Worm (Caenorhabditis elegans): ENCODE measurements around the gene sre-56.
"Not testable (repeated sequence)": the region's sequence is repeated elsewhere in the genome, so short reads cannot be mapped to it uniquely, and the experiment has no call there.

The sre-56 gene

DNA sequence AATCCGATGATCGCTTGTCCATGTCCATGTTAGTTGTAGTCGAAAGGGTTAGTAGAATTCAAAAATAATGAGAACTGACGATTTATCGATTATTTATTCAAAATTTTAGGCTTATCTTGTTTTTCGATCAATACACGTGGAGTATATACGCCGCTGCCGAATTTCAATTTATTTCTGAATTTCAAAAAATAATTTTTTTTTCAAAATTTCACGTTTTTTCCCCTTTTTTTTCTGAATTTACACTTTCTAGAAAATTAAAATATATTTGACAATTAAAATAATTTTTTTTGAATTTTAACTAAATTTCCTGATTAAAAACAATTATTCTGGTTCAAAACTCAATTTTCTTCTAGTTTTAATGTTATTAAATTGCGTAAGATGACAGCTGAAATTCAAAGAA, 21.9 kb upstream of the sre-56 start, which contains the start of gene C50E10.1:
Gene C50E10.1 (minus strand): TSS at position 101 of the 400 bp plus-strand sequence.
- TF ChIP-seq eor-1 (tag; optimal IDR thresholded peaks at IDR 0.05) (no peak), skn-1 (tag; optimal IDR thresholded peaks at IDR 0.05) (no peak), ztf-4 (tag; optimal IDR thresholded peaks at IDR 0.05) (no peak), tbx-2 (tag; optimal IDR thresholded peaks at IDR 0.05) (no peak), mml-1 (tag; optimal IDR thresholded peaks at IDR 0.05) (no peak), mdl-1 (tag; optimal IDR thresholded peaks at IDR 0.05) (no peak)

DNA sequence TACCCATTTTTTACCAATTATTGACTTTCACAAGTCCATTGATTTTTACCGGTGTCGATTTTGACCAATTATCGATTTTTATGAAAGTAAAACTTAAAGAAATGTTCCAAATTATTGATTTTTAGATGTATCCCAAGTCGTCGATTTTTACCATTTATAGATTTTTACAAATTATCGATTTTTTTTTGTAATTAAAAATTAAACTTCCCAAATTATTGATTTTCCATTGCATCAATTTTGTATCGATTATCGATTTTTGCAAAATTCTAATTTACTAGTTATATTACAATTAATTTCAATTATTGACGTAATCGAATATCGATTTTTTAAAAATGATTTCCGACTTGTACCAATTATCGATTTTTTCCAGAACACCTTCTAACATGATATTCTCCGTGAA, 21.1 kb upstream of the sre-56 start, which contains the start of gene sre-50:
Gene sre-50 (plus strand): TSS at position 384 of the 400 bp plus-strand sequence.
- TF ChIP-seq ceh-28 (tag; optimal IDR thresholded peaks at IDR 0.05) (peak; percentile 97), ztf-11 (tag; optimal IDR thresholded peaks at IDR 0.05) (no peak)

DNA sequence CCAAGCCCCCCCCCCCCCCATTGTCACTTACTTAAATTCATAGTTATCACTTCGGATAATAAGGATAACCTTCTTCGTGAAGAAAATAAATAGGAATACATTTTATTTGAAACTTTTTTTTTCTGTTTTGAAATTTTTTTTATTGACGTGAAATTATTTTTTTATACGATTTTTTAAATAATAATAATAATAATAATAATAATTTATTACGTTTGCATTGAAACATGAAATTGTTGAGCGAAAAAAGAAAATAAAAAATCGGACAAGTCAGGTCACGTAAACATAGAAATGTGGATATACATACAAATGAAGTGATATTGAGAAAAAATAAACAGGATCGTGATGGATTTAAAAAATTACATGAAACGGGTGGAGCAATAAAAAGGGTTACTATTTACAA, 14.6 kb upstream of the sre-56 start, which contains the start of gene C50E10.2:
Gene C50E10.2 (minus strand): TSS at position 101 of the 400 bp plus-strand sequence.
- no peak for TF ChIP-seq hmg-11 (tag; optimal IDR thresholded peaks at IDR 0.05)
- TF ChIP-seq ceh-9 (tag; optimal IDR thresholded peaks at IDR 0.05) = no peak
- no peak for TF ChIP-seq fkh-2 (tag; optimal IDR thresholded peaks at IDR 0.05)
- no peak for TF ChIP-seq egl-5 (tag; optimal IDR thresholded peaks at IDR 0.05)
- no peak for TF ChIP-seq mml-1 (tag; optimal IDR thresholded peaks at IDR 0.05)
- TF ChIP-seq nhr-25 (tag; optimal IDR thresholded peaks at IDR 0.05) = no peak
- no peak for TF ChIP-seq R02D3.7 (tag; optimal IDR thresholded peaks at IDR 0.05)
- TF ChIP-seq fos-1 (tag; optimal IDR thresholded peaks at IDR 0.05) = no peak
- no peak for TF ChIP-seq ztf-11 (tag; optimal IDR thresholded peaks at IDR 0.05)
- no peak for TF ChIP-seq elt-1 (tag; optimal IDR thresholded peaks at IDR 0.05)
- no peak for TF ChIP-seq lsy-12 (tag; optimal IDR thresholded peaks at IDR 0.05)
- TF ChIP-seq unc-62 (GFP tag; optimal IDR thresholded peaks at IDR 0.05) = no peak
- no peak for TF ChIP-seq nhr-67 (tag; optimal IDR thresholded peaks at IDR 0.05)
- no peak for TF ChIP-seq nhr-23 (tag; optimal IDR thresholded peaks at IDR 0.05)
- no peak for TF ChIP-seq nfya-1 (tag; optimal IDR thresholded peaks at IDR 0.05; ENCODE audit: insufficient read depth)

DNA sequence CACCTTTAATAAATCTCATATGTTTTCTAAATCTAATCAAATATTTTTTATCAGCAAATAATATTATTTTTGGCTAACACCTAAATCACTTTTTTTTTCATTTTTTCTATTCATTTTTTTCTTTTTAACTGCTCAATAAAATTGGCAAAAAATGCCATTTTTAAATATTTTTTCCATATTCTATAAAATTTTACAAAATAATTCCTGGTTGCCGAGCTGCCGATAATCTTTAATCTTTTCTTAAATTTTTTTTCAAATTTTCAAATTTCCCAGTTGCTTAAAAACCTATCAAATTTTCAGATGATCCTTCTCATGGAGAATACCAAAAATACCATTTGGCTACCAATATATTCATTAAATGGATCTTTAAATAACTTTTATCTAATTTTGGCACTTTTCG, 12.7 kb upstream of the sre-56 start, which contains the start of gene sre-51:
Gene sre-51 (plus strand): TSS at position 301 of the 400 bp plus-strand sequence.
- TF ChIP-seq nhr-28 (tag; optimal IDR thresholded peaks at IDR 0.05) (no peak), elt-1 (tag; optimal IDR thresholded peaks at IDR 0.05) (no peak), zag-1 (tag; optimal IDR thresholded peaks at IDR 0.05) (no peak), nhr-43 (tag; optimal IDR thresholded peaks at IDR 0.05; ENCODE audit: poor library complexity, severe bottlenecking) (no peak), elt-3 (tag; optimal IDR thresholded peaks at IDR 0.05) (no peak), nhr-76 (tag; optimal IDR thresholded peaks at IDR 0.05) (no peak)

DNA sequence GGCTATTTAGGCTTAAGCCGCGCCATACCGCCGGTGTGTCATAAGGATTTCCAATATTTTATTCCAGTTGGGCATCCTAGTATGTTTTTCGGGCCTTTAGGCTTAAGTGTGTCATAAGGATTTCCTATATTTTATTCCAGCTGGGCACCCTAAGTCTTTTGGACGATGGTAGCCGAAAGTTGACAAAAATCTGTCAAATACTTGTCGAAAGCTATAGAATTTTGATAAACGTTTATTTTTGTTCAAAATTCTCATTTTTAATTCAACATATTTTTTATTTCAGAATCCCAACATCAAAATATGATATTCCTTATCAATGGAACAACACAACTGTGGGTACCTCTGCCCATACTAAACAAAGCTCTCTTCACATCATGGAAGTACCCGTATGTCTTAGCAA, 5.7 kb upstream of the sre-56 start, which contains the start of gene sre-49:
Gene sre-49 (plus strand): TSS at position 301 of the 400 bp plus-strand sequence.
- not testable (repeated sequence) for TF ChIP-seq fkh-10 (GFP tag; optimal IDR thresholded peaks at IDR 0.05); zag-1 (tag; optimal IDR thresholded peaks at IDR 0.05); fos-1 (tag; optimal IDR thresholded peaks at IDR 0.05)

DNA sequence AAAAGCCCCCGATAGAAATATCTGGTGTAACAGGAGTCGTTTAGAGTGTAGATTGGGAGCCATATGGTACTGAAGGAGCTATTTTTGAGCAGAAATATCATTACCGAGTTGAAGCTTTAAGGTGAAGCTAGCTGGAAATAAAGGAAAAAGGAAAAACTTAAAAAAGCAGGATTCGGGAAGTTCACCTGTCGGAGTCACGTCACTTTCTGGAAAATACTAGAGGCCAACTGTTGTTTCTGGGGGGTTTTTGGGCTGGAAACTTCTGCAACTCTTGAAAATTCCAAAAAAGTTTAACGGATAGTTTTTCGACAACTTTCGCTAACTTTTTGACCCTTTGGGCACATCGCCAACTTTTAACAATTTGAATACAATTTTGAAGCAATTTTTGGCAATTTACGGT, 954 bp upstream of the sre-56 start, which contains the start of gene sre-53:
Gene sre-53 (minus strand): TSS at position 101 of the 400 bp plus-strand sequence.
- TF ChIP-seq nhr-11 (tag; optimal IDR thresholded peaks at IDR 0.05) (no peak), fkh-2 (tag; optimal IDR thresholded peaks at IDR 0.05) (no peak), tbx-2 (tag; optimal IDR thresholded peaks at IDR 0.05) (no peak), fkh-10 (GFP tag; optimal IDR thresholded peaks at IDR 0.05) (no peak), unc-39 (tag; optimal IDR thresholded peaks at IDR 0.05) (no peak), lin-15B (tag; optimal IDR thresholded peaks at IDR 0.05) (no peak), elt-2 (tag; optimal IDR thresholded peaks at IDR 0.05) (no peak), snpc-4 (tag; optimal IDR thresholded peaks at IDR 0.05) (no peak), ztf-11 (tag; optimal IDR thresholded peaks at IDR 0.05) (no peak), nhr-67 (tag; optimal IDR thresholded peaks at IDR 0.05) (no peak), elt-3 (tag; optimal IDR thresholded peaks at IDR 0.05) (no peak), ceh-16 (tag; optimal IDR thresholded peaks at IDR 0.05) (no peak), nhr-77 (tag; optimal IDR thresholded peaks at IDR 0.05) (no peak), lin-39 (tag; optimal IDR thresholded peaks at IDR 0.05) (no peak)

All from whole organism, L3 larva.